Fruit fly (Drosophila melanogaster): ENCODE measurements around the gene bai.

dm6 chr3R:25009745-25010446 lies 29.3 kb upstream of the bai start:
- TF ChIP-seq psq (optimal IDR thresholded peaks at IDR 0.05) (no peak), pan (optimal IDR thresholded peaks at IDR 0.05) (no peak), usp (GFP tag; optimal IDR thresholded peaks at IDR 0.05) (no peak), CG8478 (optimal IDR thresholded peaks at IDR 0.05) (no peak), Dll (optimal IDR thresholded peaks at IDR 0.05) (no peak)

Measured in whole organism.